Worm (Caenorhabditis elegans): ENCODE results near the gene F31F4.1.

- TF ChIP-seq cnd-1 (tag; optimal IDR thresholded peaks at IDR 0.05), result no peak
- no peak for TF ChIP-seq sem-2 (GFP tag; optimal IDR thresholded peaks at IDR 0.05)
- TF ChIP-seq pha-4 (tag; optimal IDR thresholded peaks at IDR 0.05), result no peak
- no peak for TF ChIP-seq unc-39 (tag; optimal IDR thresholded peaks at IDR 0.05)
- TF ChIP-seq snpc-4 (tag; optimal IDR thresholded peaks at IDR 0.05), result no peak
- TF ChIP-seq elt-1 (tag; optimal IDR thresholded peaks at IDR 0.05; ENCODE audit: borderline replicate concordance, insufficient read depth), result no peak
- no peak for TF ChIP-seq nhr-12 (tag; optimal IDR thresholded peaks at IDR 0.05)
- peak; percentile 89 for TF ChIP-seq nhr-2 (tag; optimal IDR thresholded peaks at IDR 0.05)
- no peak for TF ChIP-seq elt-3 (tag; optimal IDR thresholded peaks at IDR 0.05)
- no peak for TF ChIP-seq sptf-1 (tag; optimal IDR thresholded peaks at IDR 0.05)
- TF ChIP-seq blmp-1 (tag; optimal IDR thresholded peaks at IDR 0.05), result no peak
- TF ChIP-seq nhr-237 (tag; optimal IDR thresholded peaks at IDR 0.05), result no peak
- no peak for TF ChIP-seq mep-1 (tag; optimal IDR thresholded peaks at IDR 0.05)
- TF ChIP-seq lsy-2 (tag; optimal IDR thresholded peaks at IDR 0.05), result no peak
These were observed 47.5 kb downstream of the F31F4.1 start for ce11 chrV:731330-731729.

All from whole organism, mixed stage, embryonic.